Worm (Caenorhabditis elegans) whole organism, young adult: Measurements from ENCODE around the gene sod-3.

Experiments used
- F10E7.11 ChIP-seq: sonication (generic microtip); optimal IDR thresholded peaks from 2 replicates; lab custom pipeline; 2017; ENCODE audit warnings: mild to moderate bottlenecking, missing genetic modification characterization, moderate library complexity, missing compliant biosample characterization
- F33H1.4 ChIP-seq: fragments of 200-800 bp; sonication (Bioruptor generic); IDR thresholded peaks from 2 replicates; pipeline ENCODE4 v1.3.6; 2022; ENCODE audit warnings: missing genetic modification reagents, missing genetic modification characterization, missing compliant biosample characterization
- ama-1 ChIP-seq, 3 experiments: fragments of 150-350 bp in 1 of 3; sonication (generic microtip) in 2 of 3; optimal IDR thresholded peaks; 2 replicates each; lab custom pipeline; 2014 to 2018; ENCODE audit warnings: missing biosample characterization in 2 of 3, missing genetic modification characterization in 2 of 3, missing genetic modification reagents in 2 of 3
- ceh-79 ChIP-seq: sonication (generic microtip); optimal IDR thresholded peaks from 2 replicates; lab custom pipeline; 2017; ENCODE audit warnings: mild to moderate bottlenecking, missing genetic modification characterization, missing compliant biosample characterization
- let-607 ChIP-seq, 2 experiments: fragments of 200-800 bp in 1 of 2; sonication (Bioruptor generic) in 1 of 2; sonication (generic microtip) in 1 of 2; optimal IDR thresholded peaks; 2 replicates each; lab custom pipeline; 2016 to 2018; ENCODE audit warnings: mild to moderate bottlenecking in 2 of 2, missing compliant biosample characterization in 2 of 2, missing genetic modification characterization in 2 of 2, moderate library complexity in 2 of 2, missing genotype in 1 of 2
- lin-40 ChIP-seq: sonication (generic microtip); optimal IDR thresholded peaks from 2 replicates; lab custom pipeline; 2016; ENCODE audit warnings: missing genetic modification characterization, mild to moderate bottlenecking, missing compliant biosample characterization, missing genotype, missing genetic modification reagents
- pbrm-1 ChIP-seq: fragments of 200-800 bp; sonication (Bioruptor generic); IDR thresholded peaks from 2 replicates; pipeline ENCODE4 v1.3.6; 2022; ENCODE audit warnings: missing genetic modification reagents, missing genetic modification characterization, missing compliant biosample characterization
- snpc-4 ChIP-seq, 5 experiments: fragments of 150-350 bp in 1 of 5; sonication (generic microtip) in 4 of 5; optimal IDR thresholded peaks; 2 replicates each; lab custom pipeline; 2014 to 2018; ENCODE audit warnings: missing genetic modification characterization in 5 of 5, missing biosample characterization in 3 of 5, antibody characterized with exemption in 2 of 5, mild to moderate bottlenecking in 2 of 5, missing compliant biosample characterization in 2 of 5, missing genotype in 2 of 5, moderate library complexity in 2 of 5, missing genetic modification reagents in 1 of 5

ce11 chrX:17092416-17092815 is at the start of gene sod-3:
- TF ChIP-seq let-607 (tag; optimal IDR thresholded peaks at IDR 0.05; lab: Kevin White, UChicago) (no peak), snpc-4 (GFP tag; optimal IDR thresholded peaks at IDR 0.05; lab: Kevin White, UChicago) (no peak), snpc-4 (tag; optimal IDR thresholded peaks at IDR 0.05; lab: Kevin White, UChicago) (no peak), ceh-79 (tag; lab: Kevin White, UChicago) (no peak), F33H1.4 (no peak), F10E7.11 (tag; lab: Kevin White, UChicago) (no peak), lin-40 (tag; lab: Kevin White, UChicago) (no peak), pbrm-1 (GFP tag; lab: Robert Waterston, UW) (no peak), ama-1 (optimal IDR thresholded peaks at IDR 0.05; lab: Kevin White, UChicago) (no peak), ama-1 (GFP tag; optimal IDR thresholded peaks at IDR 0.05; lab: Kevin White, UChicago) (no peak)
